Fruit fly (Drosophila melanogaster) whole organism, embryonic: ENCODE measurements around the gene CG12010.

ENCODE experiments used
- CG10267 ChIP-seq: fragments of 200-800 bp; sonication (Bioruptor generic); optimal IDR thresholded peaks from 2 replicates; lab custom pipeline; 2018; ENCODE audit warnings: missing biosample characterization, mild to moderate bottlenecking, missing genetic modification characterization, moderate library complexity
- CG10321 ChIP-seq: fragments of 200-800 bp; sonication (Bioruptor generic); IDR thresholded peaks from 2 replicates; pipeline ENCODE4 v1.3.6; 2022; ENCODE audit warnings: missing biosample characterization, missing genetic modification characterization
- CG11093 ChIP-seq: fragments of 200-800 bp; sonication (Bioruptor generic); IDR thresholded peaks from 3 replicates; pipeline ENCODE4 v1.3.6; 2022; ENCODE audit warnings: missing biosample characterization, missing genetic modification characterization
- CG12391 ChIP-seq: fragments of 200-800 bp; sonication (Bioruptor generic); optimal IDR thresholded peaks from 3 replicates; lab custom pipeline; 2018; ENCODE audit warnings: missing biosample characterization, mild to moderate bottlenecking, missing genetic modification characterization, moderate library complexity
- CG16815 ChIP-seq: fragments of 200-800 bp; sonication (Bioruptor generic); optimal IDR thresholded peaks from 3 replicates; lab custom pipeline; 2017; ENCODE audit warnings: missing biosample characterization, mild to moderate bottlenecking, missing genetic modification characterization
- CG17359 ChIP-seq: fragments of 200-800 bp; sonication (Bioruptor generic); optimal IDR thresholded peaks from 3 replicates; lab custom pipeline; 2018; ENCODE audit warnings: missing biosample characterization, mild to moderate bottlenecking, missing genetic modification characterization, moderate library complexity
- CG18262 ChIP-seq: fragments of 200-800 bp; optimal IDR thresholded peaks from 3 replicates; lab custom pipeline; 2019; ENCODE audit warnings: missing biosample characterization, mild to moderate bottlenecking, missing genetic modification characterization, moderate library complexity
- CG2116 ChIP-seq: fragments of 200-800 bp; sonication (Bioruptor generic); optimal IDR thresholded peaks from 3 replicates; lab custom pipeline; 2018; ENCODE audit warnings: missing biosample characterization, mild to moderate bottlenecking, missing genetic modification characterization
- CG31365 ChIP-seq: fragments of 200-800 bp; sonication (Bioruptor generic); optimal IDR thresholded peaks from 2 replicates; lab custom pipeline; 2018; ENCODE audit warnings: missing biosample characterization, mild to moderate bottlenecking, missing genetic modification characterization
- CG31441 ChIP-seq: fragments of 200-800 bp; sonication (Bioruptor generic); IDR thresholded peaks from 2 replicates; pipeline ENCODE4 v1.3.6; 2022; ENCODE audit warnings: missing biosample characterization, missing genetic modification characterization
- CG3281 ChIP-seq: fragments of 200-800 bp; sonication (Bioruptor generic); optimal IDR thresholded peaks from 3 replicates; lab custom pipeline; 2017; ENCODE audit warnings: missing biosample characterization, mild to moderate bottlenecking, missing genetic modification characterization
- CG3407 ChIP-seq: fragments of 200-800 bp; sonication (Bioruptor generic); optimal IDR thresholded peaks from 2 replicates; lab custom pipeline; 2018; ENCODE audit warnings: missing biosample characterization, mild to moderate bottlenecking, missing genetic modification characterization
- CG34376 ChIP-seq: fragments of 200-800 bp; sonication (Bioruptor generic); optimal IDR thresholded peaks from 2 replicates; lab custom pipeline; 2018; ENCODE audit warnings: missing biosample characterization, mild to moderate bottlenecking, missing genetic modification characterization
- CG6254 ChIP-seq: fragments of 200-800 bp; sonication (Bioruptor generic); optimal IDR thresholded peaks from 3 replicates; lab custom pipeline; 2017; ENCODE audit warnings: mild to moderate bottlenecking, missing biosample characterization, missing genetic modification reagents, missing genetic modification characterization
- CG8089 ChIP-seq: fragments of 200-800 bp; sonication (Bioruptor generic); optimal IDR thresholded peaks from 3 replicates; lab custom pipeline; 2016; ENCODE audit warnings: missing biosample characterization, missing genetic modification characterization
- CHES-1-like ChIP-seq: fragments of 200-800 bp; sonication (Bioruptor generic); optimal IDR thresholded peaks from 2 replicates; lab custom pipeline; 2016; ENCODE audit warnings: missing biosample characterization, missing genetic modification characterization
- Chrac-16 ChIP-seq: fragments of 200-800 bp; sonication (Bioruptor generic); optimal IDR thresholded peaks from 3 replicates; lab custom pipeline; 2016; ENCODE audit warnings: missing biosample characterization, missing genetic modification characterization
- CoRest ChIP-seq: fragments of 200-800 bp; sonication (Bioruptor generic); optimal IDR thresholded peaks from 3 replicates; lab custom pipeline; 2018; ENCODE audit warnings: missing biosample characterization, mild to moderate bottlenecking, missing genetic modification characterization, moderate library complexity
- Doc2 ChIP-seq: fragments of 200-800 bp; sonication (Bioruptor generic); IDR thresholded peaks from 2 replicates; pipeline ENCODE4 v1.3.6; 2022; ENCODE audit warnings: missing biosample characterization, missing genetic modification characterization
- ERR ChIP-seq: fragments of 200-800 bp; sonication (Bioruptor generic); optimal IDR thresholded peaks from 2 replicates; lab custom pipeline; 2016; ENCODE audit warnings: missing biosample characterization, missing genetic modification characterization
- Ets65A ChIP-seq: fragments of 200-800 bp; sonication (Bioruptor generic); peaks from one replicate; lab custom pipeline; 2016; ENCODE audit warnings: missing biosample characterization, missing genetic modification characterization
- HHEX ChIP-seq: fragments of 200-800 bp; sonication (Bioruptor generic); optimal IDR thresholded peaks from 3 replicates; lab custom pipeline; 2017; ENCODE audit warnings: missing biosample characterization, mild to moderate bottlenecking, missing genetic modification characterization, missing genetic modification reagents
- Oli ChIP-seq: fragments of 200-800 bp; sonication (Bioruptor generic); optimal IDR thresholded peaks from 2 replicates; lab custom pipeline; 2018; ENCODE audit warnings: missing biosample characterization, mild to moderate bottlenecking, missing genetic modification characterization, moderate library complexity
- Optix ChIP-seq: fragments of 200-800 bp; sonication (Bioruptor generic); IDR thresholded peaks from 3 replicates; pipeline ENCODE4 v1.3.6; 2022; ENCODE audit warnings: missing biosample characterization, missing genetic modification characterization
- PHDP ChIP-seq: fragments of 200-800 bp; sonication (Bioruptor generic); optimal IDR thresholded peaks from 3 replicates; lab custom pipeline; 2018; ENCODE audit warnings: missing biosample characterization, mild to moderate bottlenecking, missing genetic modification characterization, moderate library complexity
- Rx ChIP-seq: fragments of 200-800 bp; sonication (Bioruptor generic); IDR thresholded peaks from 2 replicates; pipeline ENCODE4 v1.3.6; 2022; ENCODE audit warnings: missing biosample characterization, missing genetic modification characterization
- Sox100B ChIP-seq: fragments of 200-800 bp; sonication (Bioruptor generic); optimal IDR thresholded peaks from 3 replicates; lab custom pipeline; 2018; ENCODE audit warnings: missing biosample characterization, mild to moderate bottlenecking, missing genetic modification characterization
- Ssrp ChIP-seq: fragments of 200-800 bp; sonication (Bioruptor generic); optimal IDR thresholded peaks from 2 replicates; lab custom pipeline; 2018; ENCODE audit warnings: missing biosample characterization, mild to moderate bottlenecking, missing genetic modification characterization, moderate library complexity
- bab2 ChIP-seq: fragments of 200-800 bp; sonication (Bioruptor generic); optimal IDR thresholded peaks from 2 replicates; lab custom pipeline; 2016; ENCODE audit warnings: missing biosample characterization, missing genetic modification characterization
- bbx ChIP-seq: fragments of 200-800 bp; sonication (Bioruptor generic); IDR thresholded peaks from 2 replicates; pipeline ENCODE4 v1.3.6; 2022; ENCODE audit warnings: missing biosample characterization, missing genetic modification characterization; ENCODE audit not compliant: partially characterized antibody
- bowl ChIP-seq: fragments of 200-800 bp; sonication (Bioruptor generic); IDR thresholded peaks from 2 replicates; pipeline ENCODE4 v1.3.6; 2022; ENCODE audit warnings: missing biosample characterization, missing genetic modification characterization
- chinmo ChIP-seq: fragments of 200-800 bp; sonication (Bioruptor generic); IDR thresholded peaks from 4 replicates; pipeline ENCODE4 v1.3.6; 2022; ENCODE audit warnings: missing biosample characterization, missing genetic modification characterization; ENCODE audit not compliant: partially characterized antibody
- crc ChIP-seq: fragments of 200-800 bp; sonication (Bioruptor generic); optimal IDR thresholded peaks from 2 replicates; lab custom pipeline; 2016; ENCODE audit warnings: missing biosample characterization, missing genetic modification characterization
- dmrt11E ChIP-seq: fragments of 200-800 bp; sonication (Bioruptor generic); optimal IDR thresholded peaks from 3 replicates; lab custom pipeline; 2018; ENCODE audit warnings: missing biosample characterization, mild to moderate bottlenecking, missing genetic modification characterization, moderate library complexity
- exex ChIP-seq: fragments of 200-800 bp; sonication (Bioruptor generic); optimal IDR thresholded peaks from 4 replicates; lab custom pipeline; 2018; ENCODE audit warnings: missing biosample characterization, mild to moderate bottlenecking, missing genetic modification characterization, moderate library complexity
- fd3F ChIP-seq: fragments of 200-800 bp; sonication (Bioruptor generic); optimal IDR thresholded peaks from 2 replicates; lab custom pipeline; 2018; ENCODE audit warnings: missing biosample characterization, mild to moderate bottlenecking, missing genetic modification characterization, moderate library complexity
- fd96Cb ChIP-seq: fragments of 200-800 bp; sonication (Bioruptor generic); optimal IDR thresholded peaks from 2 replicates; lab custom pipeline; 2018; ENCODE audit warnings: missing biosample characterization, mild to moderate bottlenecking, missing genetic modification characterization, moderate library complexity
- ftz-f1 ChIP-seq: fragments of 200-800 bp; sonication (Bioruptor generic); optimal IDR thresholded peaks from 2 replicates; lab custom pipeline; 2016; ENCODE audit warnings: missing biosample characterization, missing genetic modification characterization
- grn ChIP-seq: fragments of 200-800 bp; sonication (Bioruptor generic); optimal IDR thresholded peaks from 3 replicates; lab custom pipeline; 2017; ENCODE audit warnings: missing biosample characterization, missing genetic modification characterization
- h ChIP-seq: fragments of >200 bp; optimal IDR thresholded peaks from 2 replicates; lab custom pipeline; 2017
- hbn ChIP-seq: fragments of 200-800 bp; sonication (Bioruptor generic); IDR thresholded peaks from 2 replicates; pipeline ENCODE4 v1.3.6; 2022; ENCODE audit warnings: missing biosample characterization, missing genetic modification characterization; ENCODE audit not compliant: partially characterized antibody
- ind ChIP-seq: fragments of 200-800 bp; sonication (Bioruptor generic); optimal IDR thresholded peaks from 3 replicates; lab custom pipeline; 2016; ENCODE audit warnings: missing biosample characterization, missing genetic modification characterization
- jing ChIP-seq: fragments of 200-800 bp; sonication (Bioruptor generic); optimal IDR thresholded peaks from 2 replicates; lab custom pipeline; 2018; ENCODE audit warnings: missing biosample characterization, mild to moderate bottlenecking, missing genetic modification characterization
- lola ChIP-seq, 3 experiments: fragments of >200 bp in 2 of 3; fragments of 200-800 bp in 1 of 3; sonication (Bioruptor generic) in 1 of 3; optimal IDR thresholded peaks; 2 replicates each; lab custom pipeline; 2017 to 2019; ENCODE audit warnings: missing biosample characterization in 3 of 3, missing genetic modification characterization in 3 of 3, mild to moderate bottlenecking in 1 of 3, moderate library complexity in 1 of 3
- pzg ChIP-seq: fragments of 200-800 bp; sonication (Bioruptor generic); optimal IDR thresholded peaks from 3 replicates; lab custom pipeline; 2018; ENCODE audit warnings: missing biosample characterization, mild to moderate bottlenecking, missing genetic modification characterization, moderate library complexity
- sc ChIP-seq, 3 experiments: fragments of >200 bp in 2 of 3; fragments of 200-800 bp in 1 of 3; sonication (Bioruptor generic) in 1 of 3; optimal IDR thresholded peaks; 2 replicates in 2 of 3; 3 replicates in 1 of 3; lab custom pipeline; 2017; ENCODE audit warnings: mild to moderate bottlenecking in 1 of 3, missing biosample characterization in 1 of 3, missing genetic modification characterization in 1 of 3, missing genetic modification reagents in 1 of 3
- sisA ChIP-seq: fragments of 200-800 bp; sonication (Bioruptor generic); IDR thresholded peaks from 2 replicates; pipeline ENCODE4 v1.3.6; 2022; ENCODE audit warnings: missing biosample characterization, missing genetic modification characterization
- stc ChIP-seq: fragments of 200-800 bp; sonication (Bioruptor generic); IDR thresholded peaks from 2 replicates; pipeline ENCODE4 v1.3.6; 2022; ENCODE audit warnings: missing biosample characterization, missing genetic modification characterization
- twi ChIP-seq: fragments of 200-800 bp; optimal IDR thresholded peaks from 2 replicates; lab custom pipeline; 2019; ENCODE audit warnings: missing biosample characterization, mild to moderate bottlenecking, missing genetic modification characterization, moderate library complexity
- unpg ChIP-seq: fragments of 200-800 bp; sonication (Bioruptor generic); optimal IDR thresholded peaks from 3 replicates; lab custom pipeline; 2018; ENCODE audit warnings: missing biosample characterization, mild to moderate bottlenecking, missing genetic modification characterization, moderate library complexity
- vvl ChIP-seq: fragments of 200-800 bp; sonication (Bioruptor generic); IDR thresholded peaks from 2 replicates; pipeline ENCODE4 v1.3.6; 2022; ENCODE audit warnings: missing biosample characterization, missing genetic modification characterization

Gene CG12010

DNA sequence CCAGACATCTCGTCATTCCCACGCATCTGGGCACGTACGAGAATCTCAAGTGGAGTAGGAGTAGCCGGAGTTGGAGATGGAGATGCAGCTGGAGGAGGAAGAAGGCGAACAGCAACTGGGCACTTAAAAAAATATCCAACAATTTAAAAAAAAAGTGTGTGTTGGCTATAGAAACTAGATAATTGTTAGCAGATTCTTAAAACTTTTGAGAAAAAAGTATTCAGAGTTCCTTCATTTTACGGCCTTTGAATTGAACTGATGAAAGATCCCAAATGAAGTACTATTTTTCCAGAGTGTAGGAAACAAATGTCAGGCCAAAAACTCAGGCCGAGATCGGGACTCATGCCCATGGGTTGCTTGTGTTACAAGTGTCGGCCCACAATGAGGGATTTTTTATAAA is 17.8 kb downstream of the CG12010 start (continued):
- TF ChIP-seq hbn (GFP tag; lab: Robert Waterston, UW): no peak
- TF ChIP-seq CG3281 (GFP tag; lab: Kevin White, UChicago): no peak
- no peak for TF ChIP-seq h (lab: Kevin White, UChicago)
- no peak for TF ChIP-seq CHES-1-like (GFP tag; lab: Kevin White, UChicago)
- peak; percentile 43 for TF ChIP-seq Chrac-16
- TF ChIP-seq Rx (GFP tag; lab: Robert Waterston, UW): no peak
- no peak for TF ChIP-seq sc (optimal IDR thresholded peaks at IDR 0.05; lab: Kevin White, UChicago)
- peak; percentile 2 for TF ChIP-seq sc (GFP tag; optimal IDR thresholded peaks at IDR 0.05; lab: Kevin White, UChicago)
- TF ChIP-seq PHDP (tag; lab: Kevin White, UChicago): no peak
- no peak for TF ChIP-seq CG17359 (tag; lab: Kevin White, UChicago)
- TF ChIP-seq stc (GFP tag; lab: Robert Waterston, UW): no peak
- TF ChIP-seq twi (tag; lab: Kevin White, UChicago): peak; percentile 62
- no peak for TF ChIP-seq CG10321 (GFP tag; lab: Robert Waterston, UW)
- TF ChIP-seq crc (GFP tag; lab: Kevin White, UChicago): no peak
- TF ChIP-seq vvl (GFP tag; lab: Robert Waterston, UW): no peak
- no peak for TF ChIP-seq sisA (GFP tag; lab: Robert Waterston, UW)
- TF ChIP-seq dmrt11E (tag; lab: Kevin White, UChicago): peak; percentile 78
- peak; percentile 17 for TF ChIP-seq fd96Cb (tag; lab: Kevin White, UChicago)
- no peak for TF ChIP-seq CG31365 (tag; lab: Kevin White, UChicago)
- TF ChIP-seq bab2 (GFP tag; lab: Kevin White, UChicago): no peak
- TF ChIP-seq CG8089 (GFP tag; lab: Kevin White, UChicago): no peak
- no peak for TF ChIP-seq Sox100B
- TF ChIP-seq ftz-f1 (GFP tag; lab: Kevin White, UChicago): no peak
- peak; percentile 43 for TF ChIP-seq CG12391 (tag; lab: Kevin White, UChicago)
- TF ChIP-seq ERR: no peak
- no peak for TF ChIP-seq CG2116 (GFP tag; lab: Kevin White, UChicago)
- no peak for TF ChIP-seq bowl (GFP tag; lab: Robert Waterston, UW)
- TF ChIP-seq CG16815: peak; percentile 38
- TF ChIP-seq lola (GFP tag; optimal IDR thresholded peaks at IDR 0.05; lab: Kevin White, UChicago): peak in 1 of 3 experiments; percentile 62
- peak; percentile 4 for TF ChIP-seq unpg (GFP tag; lab: Kevin White, UChicago)
- TF ChIP-seq jing (GFP tag; lab: Kevin White, UChicago): no peak
- no peak for TF ChIP-seq CG3407
- TF ChIP-seq HHEX (GFP tag; lab: Kevin White, UChicago): no peak
- TF ChIP-seq Ets65A: peak; percentile 24
- no peak for TF ChIP-seq fd3F (GFP tag; lab: Kevin White, UChicago)
- no peak for TF ChIP-seq CG11093 (GFP tag; lab: Robert Waterston, UW)
- TF ChIP-seq ind: no peak
- no peak for TF ChIP-seq Doc2 (GFP tag; lab: Robert Waterston, UW)
- TF ChIP-seq CG18262 (tag; lab: Kevin White, UChicago): peak; percentile 61
- no peak for TF ChIP-seq pzg (GFP tag; lab: Kevin White, UChicago)
- no peak for TF ChIP-seq CG34376
- peak; percentile 35 for TF ChIP-seq CG6254
- TF ChIP-seq Ssrp (tag; lab: Kevin White, UChicago): peak; percentile 16
- TF ChIP-seq Oli (tag; lab: Kevin White, UChicago): peak; percentile 2
- TF ChIP-seq Optix (GFP tag; lab: Robert Waterston, UW): no peak
- no peak for TF ChIP-seq chinmo
- no peak for TF ChIP-seq bbx (GFP tag; lab: Robert Waterston, UW)
- no peak; the same call in 1 of the 2 replicates for TF ChIP-seq CG31441
- TF ChIP-seq grn (GFP tag; lab: Kevin White, UChicago): no peak
- TF ChIP-seq CG10267 (tag; lab: Kevin White, UChicago): peak; percentile 48
- no peak for TF ChIP-seq exex (tag; lab: Kevin White, UChicago)
- no peak for TF ChIP-seq CoRest (tag; lab: Kevin White, UChicago)
